Worm (Caenorhabditis elegans) whole organism, L4/young adult: ENCODE data around the gene F44E2.7.

Source experiments
- W03F9.2 ChIP-seq: fragments of 150-350 bp; optimal IDR thresholded peaks from 2 replicates; lab custom pipeline; 2014; ENCODE audit warnings: missing biosample characterization, missing genetic modification characterization
- him-1 ChIP-seq: sonication (generic microtip); optimal IDR thresholded peaks from 2 replicates; lab custom pipeline; 2016; ENCODE audit warnings: missing genotype, missing genetic modification reagents, missing genetic modification characterization, missing compliant biosample characterization

- TF ChIP-seq W03F9.2 (tag; lab: Kevin White, UChicago) (no peak), him-1 (no peak)
Measured at ce11 chrIII:8858482-8858881, 10.2 kb upstream of the F44E2.7 start.
